Fruit fly (Drosophila melanogaster): ENCODE measurements around the gene tkv.

- TF ChIP-seq dl (GFP tag; optimal IDR thresholded peaks at IDR 0.05; ENCODE audit: insufficient read depth in 1 of 2, partially characterized antibody in 2 of 2) (no peak), CG9705 (GFP tag; optimal IDR thresholded peaks at IDR 0.05) (no peak), psq (GFP tag; optimal IDR thresholded peaks at IDR 0.05) (no peak)
Observed at dm6 chr2L:5210145-5210504, 61.1 kb downstream of the tkv start, which contains the start of gene Cyp28d1.
